Worm (Caenorhabditis elegans) whole organism, mixed stage, embryonic: ENCODE measurements around the gene srh-274.
"Not testable (repeated sequence)": the region's sequence is repeated elsewhere in the genome, so short reads cannot be mapped to it uniquely, and the experiment has no call there.

ENCODE experiments used
- M03D4.4 ChIP-seq: sonication (generic microtip); optimal IDR thresholded peaks from 2 replicates; lab custom pipeline; 2017; ENCODE audit warnings: mild to moderate bottlenecking, missing genetic modification characterization, missing compliant biosample characterization
- elt-3 ChIP-seq: fragments of 150-350 bp; optimal IDR thresholded peaks from 2 replicates; lab custom pipeline; 2014; ENCODE audit warnings: missing biosample characterization, missing genetic modification characterization
- ham-2 ChIP-seq: fragments of 200-800 bp; sonication (Bioruptor generic); optimal IDR thresholded peaks from 2 replicates; lab custom pipeline; 2018; ENCODE audit warnings: mild to moderate bottlenecking, missing genetic modification characterization, missing compliant biosample characterization
- lin-13 ChIP-seq: fragments of 150-350 bp; optimal IDR thresholded peaks from 2 replicates; lab custom pipeline; 2014; ENCODE audit warnings: missing biosample characterization, missing genetic modification characterization
- lsy-2 ChIP-seq: fragments of 150-350 bp; optimal IDR thresholded peaks from 2 replicates; lab custom pipeline; 2014; ENCODE audit warnings: missing biosample characterization, missing genetic modification characterization
- mab-5 ChIP-seq: fragments of 150-350 bp; optimal IDR thresholded peaks from 2 replicates; lab custom pipeline; 2014; ENCODE audit warnings: missing biosample characterization, missing genetic modification characterization
- mep-1 ChIP-seq: fragments of 150-350 bp; optimal IDR thresholded peaks from 2 replicates; lab custom pipeline; 2017; ENCODE audit warnings: missing biosample characterization, missing genetic modification reagents, missing genetic modification characterization, inconsistent platforms
- nhr-76 ChIP-seq: sonication (generic microtip); optimal IDR thresholded peaks from 2 replicates; lab custom pipeline; 2017; ENCODE audit warnings: missing biosample characterization, missing genetic modification characterization
- snpc-4 ChIP-seq: fragments of 150-350 bp; optimal IDR thresholded peaks from 2 replicates; lab custom pipeline; 2014; ENCODE audit warnings: missing biosample characterization, missing genetic modification characterization
- unc-39 ChIP-seq: fragments of 150-350 bp; optimal IDR thresholded peaks from 2 replicates; lab custom pipeline; 2014; ENCODE audit warnings: missing biosample characterization, missing genetic modification characterization
- unc-62 ChIP-seq: fragments of 150-350 bp; optimal IDR thresholded peaks from 2 replicates; lab custom pipeline; 2014; ENCODE audit warnings: missing biosample characterization, missing genetic modification reagents, missing genetic modification characterization
- zip-8 ChIP-seq: fragments of 150-350 bp; optimal IDR thresholded peaks from 2 replicates; lab custom pipeline; 2014; ENCODE audit warnings: missing biosample characterization, missing genetic modification characterization
- ztf-11 ChIP-seq: fragments of 150-350 bp; optimal IDR thresholded peaks from 2 replicates; lab custom pipeline; 2014; ENCODE audit warnings: missing biosample characterization, missing genetic modification characterization

- TF ChIP-seq elt-3 (tag; lab: Kevin White, UChicago); snpc-4; unc-39; zip-8 (tag; lab: Kevin White, UChicago); unc-62; lin-13; nhr-76 (tag; lab: Kevin White, UChicago); M03D4.4; mep-1 (tag; lab: Kevin White, UChicago); lsy-2 (tag; lab: Kevin White, UChicago); ham-2 (GFP tag; lab: Kevin White, UChicago); ztf-11; mab-5 (tag; lab: Kevin White, UChicago): not testable (repeated sequence)
Measured at ce11 chrII:996112-996511, 13.2 kb downstream of the srh-274 start, which contains the start of gene F45D11.11.
